Fruit fly (Drosophila melanogaster) whole organism, embryonic: ENCODE results near the gene CG5913.

Source experiments
- ATbp ChIP-seq: fragments of 200-800 bp; sonication (Bioruptor generic); optimal IDR thresholded peaks from 2 replicates; lab custom pipeline; 2017; ENCODE audit warnings: missing biosample characterization, mild to moderate bottlenecking, missing genetic modification characterization, missing genetic modification reagents
- Asciz ChIP-seq: fragments of 200-800 bp; sonication (Bioruptor generic); optimal IDR thresholded peaks from 2 replicates; lab custom pipeline; 2017; ENCODE audit warnings: missing biosample characterization, mild to moderate bottlenecking, missing genetic modification characterization, missing genetic modification reagents
- Awh ChIP-seq: fragments of 200-800 bp; sonication (Bioruptor generic); IDR thresholded peaks from 2 replicates; pipeline ENCODE4, ENCODE4 v1.3.6; 2022; ENCODE audit warnings: missing biosample characterization, missing genetic modification characterization
- CG11247 ChIP-seq: fragments of 200-800 bp; sonication (Bioruptor generic); IDR thresholded peaks from 2 replicates; pipeline ENCODE4 v1.3.6; 2022; ENCODE audit warnings: missing biosample characterization, missing genetic modification characterization
- CG13296 ChIP-seq: fragments of 200-800 bp; sonication (Bioruptor generic); optimal IDR thresholded peaks from 3 replicates; lab custom pipeline; 2018; ENCODE audit warnings: missing biosample characterization, mild to moderate bottlenecking, missing genetic modification characterization
- CG14050 ChIP-seq: fragments of 200-800 bp; sonication (Bioruptor generic); IDR thresholded peaks from 3 replicates; pipeline ENCODE4 v1.3.6; 2022; ENCODE audit warnings: missing biosample characterization, missing genetic modification characterization
- CG14965 ChIP-seq: fragments of 200-800 bp; sonication (Bioruptor generic); optimal IDR thresholded peaks from 2 replicates; lab custom pipeline; 2016; ENCODE audit warnings: missing biosample characterization, missing genetic modification characterization, borderline replicate concordance
- CG15073 ChIP-seq: fragments of 200-800 bp; sonication (Bioruptor generic); optimal IDR thresholded peaks from 2 replicates; lab custom pipeline; 2016; ENCODE audit warnings: missing biosample characterization, missing genetic modification characterization
- CG1603 ChIP-seq: fragments of 200-800 bp; sonication (Bioruptor generic); optimal IDR thresholded peaks from 2 replicates; lab custom pipeline; 2019; ENCODE audit warnings: missing biosample characterization, mild to moderate bottlenecking, missing genetic modification characterization, moderate library complexity
- CG18619 ChIP-seq: fragments of 200-800 bp; sonication (Bioruptor generic); optimal IDR thresholded peaks from 3 replicates; lab custom pipeline; 2017; ENCODE audit warnings: missing biosample characterization, mild to moderate bottlenecking, missing genetic modification characterization
- CG31365 ChIP-seq: fragments of 200-800 bp; sonication (Bioruptor generic); optimal IDR thresholded peaks from 2 replicates; lab custom pipeline; 2018; ENCODE audit warnings: missing biosample characterization, mild to moderate bottlenecking, missing genetic modification characterization
- CG34224 ChIP-seq: fragments of 200-800 bp; sonication (Bioruptor generic); IDR thresholded peaks from 3 replicates; pipeline ENCODE4 v1.3.6; 2022; ENCODE audit warnings: missing biosample characterization, missing genetic modification characterization; ENCODE audit not compliant: partially characterized antibody
- CG34376 ChIP-seq: fragments of 200-800 bp; sonication (Bioruptor generic); optimal IDR thresholded peaks from 2 replicates; lab custom pipeline; 2018; ENCODE audit warnings: missing biosample characterization, mild to moderate bottlenecking, missing genetic modification characterization
- CG4854 ChIP-seq: fragments of 200-800 bp; sonication (Bioruptor generic); optimal IDR thresholded peaks from 2 replicates; lab custom pipeline; 2016; ENCODE audit warnings: missing biosample characterization, missing genetic modification characterization, inconsistent platforms
- CG6854 ChIP-seq: fragments of 200-800 bp; sonication (Bioruptor generic); optimal IDR thresholded peaks from 3 replicates; lab custom pipeline; 2017; ENCODE audit warnings: missing biosample characterization, mild to moderate bottlenecking, missing genetic modification characterization
- CG7745 ChIP-seq: fragments of 200-800 bp; sonication (Bioruptor generic); optimal IDR thresholded peaks from 2 replicates; lab custom pipeline; 2018; ENCODE audit warnings: missing biosample characterization, mild to moderate bottlenecking, missing genetic modification characterization, moderate library complexity
- CG8478 ChIP-seq: fragments of >200 bp; optimal IDR thresholded peaks from 2 replicates; lab custom pipeline; 2018
- E2f1 ChIP-seq: fragments of 200-800 bp; sonication (Bioruptor generic); IDR thresholded peaks from 2 replicates; pipeline ENCODE4 v1.3.6; 2022; ENCODE audit warnings: missing biosample characterization, missing genetic modification characterization
- Hand ChIP-seq: fragments of 200-800 bp; sonication (Bioruptor generic); optimal IDR thresholded peaks from 2 replicates; lab custom pipeline; 2017; ENCODE audit warnings: mild to moderate bottlenecking, missing biosample characterization, missing genetic modification reagents, missing genetic modification characterization
- HmgZ ChIP-seq: fragments of 200-800 bp; sonication (Bioruptor generic); optimal IDR thresholded peaks from 2 replicates; lab custom pipeline; 2018; ENCODE audit warnings: missing biosample characterization, mild to moderate bottlenecking, missing genetic modification characterization
- Hr3 ChIP-seq: fragments of 200-800 bp; sonication (Bioruptor generic); optimal IDR thresholded peaks from 3 replicates; lab custom pipeline; 2016; ENCODE audit warnings: missing biosample characterization, missing genetic modification characterization
- MBD-R2 ChIP-seq: fragments of 200-800 bp; sonication (Bioruptor generic); IDR thresholded peaks from 2 replicates; pipeline ENCODE4 v1.3.6; 2022; ENCODE audit warnings: missing biosample characterization, missing genetic modification characterization
- Meics ChIP-seq: fragments of 200-800 bp; sonication (Bioruptor generic); optimal IDR thresholded peaks from 2 replicates; lab custom pipeline; 2017; ENCODE audit warnings: missing biosample characterization, mild to moderate bottlenecking, missing genetic modification characterization
- Neu2 ChIP-seq: fragments of 200-800 bp; sonication (Bioruptor generic); optimal IDR thresholded peaks from 3 replicates; lab custom pipeline; 2016; ENCODE audit warnings: missing biosample characterization, missing genetic modification characterization, borderline replicate concordance
- Nf-YB ChIP-seq: fragments of 200-800 bp; sonication (Bioruptor generic); optimal IDR thresholded peaks from 3 replicates; lab custom pipeline; 2019; ENCODE audit warnings: missing biosample characterization, mild to moderate bottlenecking, missing genetic modification characterization, moderate library complexity
- NfI ChIP-seq: fragments of 200-800 bp; sonication (Bioruptor generic); optimal IDR thresholded peaks from 3 replicates; lab custom pipeline; 2018; ENCODE audit warnings: missing biosample characterization, mild to moderate bottlenecking, missing genetic modification characterization, moderate library complexity
- Ptx1 ChIP-seq: fragments of 200-800 bp; sonication (Bioruptor generic); IDR thresholded peaks from 2 replicates; pipeline ENCODE4 v1.3.6; 2022; ENCODE audit warnings: missing biosample characterization, missing genetic modification characterization
- Rx ChIP-seq: fragments of 200-800 bp; sonication (Bioruptor generic); IDR thresholded peaks from 2 replicates; pipeline ENCODE4 v1.3.6; 2022; ENCODE audit warnings: missing biosample characterization, missing genetic modification characterization
- Scr ChIP-seq: fragments of 200-800 bp; sonication (Bioruptor generic); IDR thresholded peaks from 2 replicates; pipeline ENCODE4 v1.3.6; 2022; ENCODE audit warnings: missing biosample characterization, missing genetic modification characterization; ENCODE audit not compliant: partially characterized antibody
- Xbp1 ChIP-seq: fragments of 200-800 bp; sonication (Bioruptor generic); optimal IDR thresholded peaks from 3 replicates; lab custom pipeline; 2016; ENCODE audit warnings: missing biosample characterization, mild to moderate bottlenecking, missing genetic modification characterization
- Xrp1 ChIP-seq: fragments of 200-800 bp; sonication (Bioruptor generic); IDR thresholded peaks from 2 replicates; pipeline ENCODE4 v1.3.6; 2022; ENCODE audit warnings: missing biosample characterization, missing genetic modification characterization
- amos ChIP-seq: fragments of 200-800 bp; sonication (Bioruptor generic); IDR thresholded peaks from 2 replicates; pipeline ENCODE4 v1.3.6; 2022; ENCODE audit warnings: missing biosample characterization, missing genetic modification characterization; ENCODE audit not compliant: partially characterized antibody
- chif ChIP-seq, 2 experiments: fragments of 200-800 bp; sonication (Bioruptor generic); optimal IDR thresholded peaks; 3 replicates each; lab custom pipeline; 2016; ENCODE audit warnings: missing biosample characterization in 2 of 2, missing genetic modification characterization in 2 of 2
- cwo ChIP-seq: fragments of 200-800 bp; sonication (Bioruptor generic); optimal IDR thresholded peaks from 3 replicates; lab custom pipeline; 2017; ENCODE audit warnings: missing biosample characterization, missing genetic modification characterization, mild to moderate bottlenecking, moderate library complexity, missing genetic modification reagents
- dati ChIP-seq: fragments of 200-800 bp; sonication (Bioruptor generic); IDR thresholded peaks from 2 replicates; pipeline ENCODE4 v1.3.6; 2022; ENCODE audit warnings: missing biosample characterization, missing genetic modification characterization
- dmrt99B ChIP-seq: fragments of 200-800 bp; sonication (Bioruptor generic); optimal IDR thresholded peaks from 2 replicates; lab custom pipeline; 2018; ENCODE audit warnings: missing biosample characterization, mild to moderate bottlenecking, missing genetic modification characterization, moderate library complexity
- her ChIP-seq: fragments of 200-800 bp; sonication (Bioruptor generic); optimal IDR thresholded peaks from 2 replicates; lab custom pipeline; 2016; ENCODE audit warnings: missing biosample characterization, missing genetic modification characterization
- ken ChIP-seq: fragments of 200-800 bp; sonication (Bioruptor generic); IDR thresholded peaks from 3 replicates; pipeline ENCODE4 v1.3.6; 2022; ENCODE audit warnings: missing biosample characterization, missing genetic modification characterization
- mld ChIP-seq: fragments of 200-800 bp; sonication (Bioruptor generic); IDR thresholded peaks from 3 replicates; pipeline ENCODE4 v1.3.6; 2022; ENCODE audit warnings: missing biosample characterization, missing genetic modification characterization; ENCODE audit not compliant: partially characterized antibody
- onecut ChIP-seq: fragments of 200-800 bp; sonication (Bioruptor generic); IDR thresholded peaks from 2 replicates; pipeline ENCODE4 v1.3.6; 2022; ENCODE audit warnings: missing biosample characterization, missing genetic modification characterization
- org-1 ChIP-seq: fragments of 200-800 bp; sonication (Bioruptor generic); optimal IDR thresholded peaks from 2 replicates; lab custom pipeline; 2017; ENCODE audit warnings: missing biosample characterization, missing genetic modification characterization
- pan ChIP-seq, 4 experiments: fragments of >200 bp in 3 of 4; fragments of 200-800 bp in 1 of 4; sonication (Bioruptor generic) in 1 of 4; optimal IDR thresholded peaks in 3 of 4; IDR thresholded peaks in 1 of 4; 2 replicates each; pipeline versions ENCODE4 v1.3.6 to Lab custom; 2017 to 2022; ENCODE audit warnings: missing biosample characterization in 2 of 4, missing genetic modification characterization in 2 of 4, mixed read lengths in 1 of 4
- pho ChIP-seq: fragments of 200-800 bp; sonication (Bioruptor generic); optimal IDR thresholded peaks from 2 replicates; lab custom pipeline; 2016; ENCODE audit warnings: missing biosample characterization, missing genetic modification characterization
- run ChIP-seq: fragments of 200-800 bp; sonication (Bioruptor generic); optimal IDR thresholded peaks from 3 replicates; lab custom pipeline; 2018; ENCODE audit warnings: missing biosample characterization, mild to moderate bottlenecking, missing genetic modification characterization
- scrt ChIP-seq: fragments of 200-800 bp; sonication (Bioruptor generic); optimal IDR thresholded peaks from 2 replicates; lab custom pipeline; 2018; ENCODE audit warnings: missing biosample characterization, mild to moderate bottlenecking, missing genetic modification characterization, moderate library complexity
- sens ChIP-seq: fragments of 200-800 bp; sonication (Bioruptor generic); peaks from one replicate; lab custom pipeline; 2016; ENCODE audit warnings: missing biosample characterization, missing genetic modification characterization
- sens-2 ChIP-seq: fragments of 200-800 bp; sonication (Bioruptor generic); IDR thresholded peaks from 2 replicates; pipeline ENCODE4 v1.3.6; 2022; ENCODE audit warnings: missing biosample characterization, missing genetic modification characterization
- so ChIP-seq: fragments of 200-800 bp; sonication (Bioruptor generic); IDR thresholded peaks from 3 replicates; pipeline ENCODE4 v1.3.6; 2022; ENCODE audit warnings: missing biosample characterization, missing genetic modification characterization
- z ChIP-seq: fragments of 200-800 bp; sonication (Bioruptor generic); IDR thresholded peaks from 3 replicates; pipeline ENCODE4 v1.3.6; 2022; ENCODE audit warnings: missing biosample characterization, missing genetic modification characterization

Gene CG5913

DNA sequence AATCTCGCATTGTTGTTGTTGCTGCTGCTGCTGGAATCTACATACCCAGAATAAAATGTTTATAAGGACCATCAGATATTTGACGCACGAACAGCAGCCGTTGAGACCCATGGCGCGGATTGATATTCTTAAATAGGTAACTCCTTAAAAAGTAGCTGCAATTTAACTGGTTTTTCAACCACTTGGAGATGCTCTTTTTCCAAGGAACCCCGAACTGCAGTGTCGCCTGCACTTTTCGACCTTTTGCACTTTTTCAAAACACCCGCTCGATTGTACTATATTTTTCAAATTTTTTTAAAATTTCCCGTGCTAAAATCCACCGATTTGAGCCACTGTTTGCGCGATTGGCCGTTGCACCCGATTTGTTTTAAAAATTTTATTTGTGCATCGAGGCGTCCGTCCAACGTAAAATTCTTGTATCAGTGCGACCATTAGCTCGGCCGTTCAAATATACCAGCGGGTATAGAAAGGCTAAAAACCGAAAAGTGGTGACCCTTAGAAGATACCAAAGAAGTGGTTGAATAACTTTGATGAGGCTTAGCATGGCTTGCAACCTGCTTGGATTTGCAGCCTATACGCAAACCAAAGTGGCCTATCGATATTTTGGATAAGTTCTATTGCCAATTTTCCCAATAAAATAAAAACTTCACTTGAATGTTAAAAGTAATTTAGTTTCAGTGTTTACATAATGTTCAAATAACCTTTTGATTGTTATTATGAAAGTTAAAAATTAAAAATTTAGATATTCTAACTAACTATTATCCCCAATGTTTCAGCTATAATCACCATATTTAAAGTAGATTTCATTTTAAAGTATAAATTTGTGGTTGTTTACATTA lies 12.1 kb upstream of the CG5913 start, which contains the start of gene Tsp96F (continued):
- TF ChIP-seq CG14965 (GFP tag; lab: Kevin White, UChicago) (no peak), CG31365 (tag; lab: Kevin White, UChicago) (no peak), CG11247 (GFP tag; lab: Robert Waterston, UW) (no peak), dati (GFP tag; lab: Robert Waterston, UW) (no peak), E2f1 (GFP tag; lab: Robert Waterston, UW) (no peak), CG34376 (peak; percentile 36), so (GFP tag; lab: Robert Waterston, UW) (peak; percentile 20; the same call in 1 of the 3 replicates), run (tag; lab: Kevin White, UChicago) (no peak), Hand (no peak), CG34224 (0 out of 3 replicates have a peak, but pooled peaks have one; percentile 38), HmgZ (tag; lab: Kevin White, UChicago) (peak; percentile 14), ATbp (GFP tag; lab: Kevin White, UChicago) (no peak), Xrp1 (GFP tag; lab: Robert Waterston, UW) (peak; percentile 8; the same call in 1 of the 2 replicates), onecut (GFP tag; lab: Robert Waterston, UW) (peak; percentile 27; the same call in 1 of the 2 replicates), Neu2 (GFP tag; lab: Kevin White, UChicago) (no peak), pan (optimal IDR thresholded peaks at IDR 0.05; lab: Kevin White, UChicago) (no peak), pan (GFP tag; optimal IDR thresholded peaks at IDR 0.05 in 1 of 2, IDR thresholded peaks at IDR 0.05 in 1 of 2) (no peak), Scr (GFP tag; lab: Robert Waterston, UW) (peak; percentile 63), Awh (GFP tag; lab: Robert Waterston, UW) (no peak), Rx (GFP tag; lab: Robert Waterston, UW) (no peak), MBD-R2 (GFP tag; lab: Robert Waterston, UW) (peak; percentile 54), amos (GFP tag; lab: Robert Waterston, UW) (peak; percentile 73), CG1603 (tag; lab: Kevin White, UChicago) (peak; percentile 92), Hr3 (GFP tag; lab: Kevin White, UChicago) (no peak), Ptx1 (GFP tag; lab: Robert Waterston, UW) (no peak), CG14050 (no peak), Xbp1 (GFP tag; lab: Kevin White, UChicago) (no peak), CG13296 (GFP tag; lab: Kevin White, UChicago) (no peak), CG7745 (tag; lab: Kevin White, UChicago) (no peak), chif (GFP tag; optimal IDR thresholded peaks at IDR 0.05; lab: Kevin White, UChicago) (no peak), CG15073 (GFP tag; lab: Kevin White, UChicago) (no peak), CG4854 (no peak), org-1 (GFP tag; lab: Kevin White, UChicago) (no peak), pho (GFP tag; lab: Kevin White, UChicago) (no peak), Nf-YB (GFP tag; lab: Kevin White, UChicago) (no peak), CG6854 (GFP tag; lab: Kevin White, UChicago) (no peak), scrt (GFP tag; lab: Kevin White, UChicago) (no peak), her (GFP tag; lab: Kevin White, UChicago) (no peak), NfI (GFP tag; lab: Kevin White, UChicago) (peak; percentile 3), dmrt99B (tag; lab: Kevin White, UChicago) (no peak), Asciz (GFP tag; lab: Kevin White, UChicago) (no peak), CG18619 (no peak), mld (no peak), sens-2 (GFP tag; lab: Robert Waterston, UW) (no peak), z (GFP tag; lab: Robert Waterston, UW) (no peak), sens (GFP tag; lab: Kevin White, UChicago) (peak; percentile 51), ken (GFP tag; lab: Robert Waterston, UW) (0 out of 3 replicates have a peak, but pooled peaks have one; percentile 9), CG8478 (lab: Kevin White, UChicago) (no peak), cwo (GFP tag; lab: Kevin White, UChicago) (no peak), Meics (no peak)
